Fruit fly (Drosophila melanogaster) whole organism, embryonic: Measurements from ENCODE around the gene CG42823.

Experiments
- Atf-2 ChIP-seq: fragments of 200-800 bp; sonication (Bioruptor generic); optimal IDR thresholded peaks from 2 replicates; lab custom pipeline; 2016; ENCODE audit warnings: missing biosample characterization, missing genetic modification characterization
- C15 ChIP-seq: fragments of 200-800 bp; sonication (Bioruptor generic); IDR thresholded peaks from 3 replicates; pipeline ENCODE4 v1.3.6; 2022; ENCODE audit warnings: missing biosample characterization, missing genetic modification characterization
- CG10147 ChIP-seq: fragments of 200-800 bp; sonication (Bioruptor generic); optimal IDR thresholded peaks from 2 replicates; lab custom pipeline; 2019; ENCODE audit warnings: missing biosample characterization, mild to moderate bottlenecking, missing genetic modification characterization, moderate library complexity
- CG11560 ChIP-seq: fragments of 200-800 bp; sonication (Bioruptor generic); IDR thresholded peaks from 3 replicates; pipeline ENCODE4 v1.3.6; 2022; ENCODE audit warnings: missing biosample characterization, missing genetic modification characterization
- CG12769 ChIP-seq: fragments of 200-800 bp; sonication (Bioruptor generic); optimal IDR thresholded peaks from 2 replicates; lab custom pipeline; 2019; ENCODE audit warnings: missing biosample characterization, mild to moderate bottlenecking, missing genetic modification characterization, moderate library complexity
- CG13296 ChIP-seq: fragments of 200-800 bp; sonication (Bioruptor generic); optimal IDR thresholded peaks from 3 replicates; lab custom pipeline; 2018; ENCODE audit warnings: missing biosample characterization, mild to moderate bottlenecking, missing genetic modification characterization
- CG1602 ChIP-seq: fragments of 200-800 bp; sonication (Bioruptor generic); optimal IDR thresholded peaks from 3 replicates; lab custom pipeline; 2016; ENCODE audit warnings: missing biosample characterization, missing genetic modification characterization
- CG17612 ChIP-seq: fragments of 200-800 bp; sonication (Bioruptor generic); IDR thresholded peaks from 2 replicates; pipeline ENCODE4 v1.3.6; 2022; ENCODE audit warnings: missing biosample characterization, missing genetic modification characterization
- CG18599 ChIP-seq: fragments of 200-800 bp; sonication (Bioruptor generic); optimal IDR thresholded peaks from 3 replicates; lab custom pipeline; 2017; ENCODE audit warnings: missing biosample characterization, missing genetic modification characterization, mild to moderate bottlenecking, moderate library complexity, missing genetic modification reagents
- CG2712 ChIP-seq: fragments of 200-800 bp; optimal IDR thresholded peaks from 3 replicates; lab custom pipeline; 2019; ENCODE audit warnings: missing biosample characterization, mild to moderate bottlenecking, missing genetic modification characterization, moderate library complexity
- CG32772 ChIP-seq: fragments of 200-800 bp; sonication (Bioruptor generic); IDR thresholded peaks from 2 replicates; pipeline ENCODE4 v1.3.6; 2022; ENCODE audit warnings: missing biosample characterization, missing genetic modification characterization
- CG3726 ChIP-seq: fragments of 200-800 bp; sonication (Bioruptor generic); IDR thresholded peaks from 3 replicates; pipeline ENCODE4, ENCODE4 v1.3.6; 2022; ENCODE audit warnings: missing biosample characterization, missing genetic modification characterization
- CG3847 ChIP-seq: fragments of 200-800 bp; sonication (Bioruptor generic); IDR thresholded peaks from 2 replicates; pipeline ENCODE4 v1.3.6; 2022; ENCODE audit warnings: missing biosample characterization, missing genetic modification characterization
- CG3995 ChIP-seq: fragments of 200-800 bp; sonication (Bioruptor generic); optimal IDR thresholded peaks from 3 replicates; lab custom pipeline; 2016; ENCODE audit warnings: missing biosample characterization, missing genetic modification characterization
- CG4820 ChIP-seq: fragments of 200-800 bp; sonication (Bioruptor generic); optimal IDR thresholded peaks from 3 replicates; lab custom pipeline; 2016; ENCODE audit warnings: missing biosample characterization, missing genetic modification characterization
- CG7271 ChIP-seq: fragments of 200-800 bp; sonication (Bioruptor generic); optimal IDR thresholded peaks from 2 replicates; lab custom pipeline; 2018; ENCODE audit warnings: missing biosample characterization, mild to moderate bottlenecking, missing genetic modification characterization, moderate library complexity
- CG7839 ChIP-seq: fragments of 200-800 bp; sonication (Bioruptor generic); optimal IDR thresholded peaks from 3 replicates; lab custom pipeline; 2018; ENCODE audit warnings: missing biosample characterization, mild to moderate bottlenecking, missing genetic modification characterization, moderate library complexity
- CG9437 ChIP-seq: fragments of 200-800 bp; sonication (Bioruptor generic); optimal IDR thresholded peaks from 2 replicates; lab custom pipeline; 2018; ENCODE audit warnings: missing biosample characterization, mild to moderate bottlenecking, missing genetic modification characterization
- CoRest ChIP-seq: fragments of 200-800 bp; sonication (Bioruptor generic); optimal IDR thresholded peaks from 3 replicates; lab custom pipeline; 2018; ENCODE audit warnings: missing biosample characterization, mild to moderate bottlenecking, missing genetic modification characterization, moderate library complexity
- Dek ChIP-seq: fragments of 200-800 bp; sonication (Bioruptor generic); optimal IDR thresholded peaks from 3 replicates; lab custom pipeline; 2019; ENCODE audit warnings: missing biosample characterization, mild to moderate bottlenecking, missing genetic modification characterization, moderate library complexity
- Doc2 ChIP-seq: fragments of 200-800 bp; sonication (Bioruptor generic); IDR thresholded peaks from 2 replicates; pipeline ENCODE4 v1.3.6; 2022; ENCODE audit warnings: missing biosample characterization, missing genetic modification characterization
- Gug ChIP-seq: fragments of 200-800 bp; sonication (Bioruptor generic); IDR thresholded peaks from 4 replicates; pipeline ENCODE4 v1.3.6; 2022; ENCODE audit warnings: missing biosample characterization, missing genetic modification characterization
- Hsf ChIP-seq: fragments of 200-800 bp; sonication (Bioruptor generic); optimal IDR thresholded peaks from 3 replicates; lab custom pipeline; 2016; ENCODE audit warnings: missing biosample characterization, missing genetic modification characterization
- Lpt ChIP-seq: fragments of >200 bp; optimal IDR thresholded peaks from 2 replicates; lab custom pipeline; 2018; ENCODE audit warnings: missing biosample characterization, missing genetic modification characterization
- Myb ChIP-seq: fragments of 200-800 bp; sonication (Bioruptor generic); optimal IDR thresholded peaks from 2 replicates; lab custom pipeline; 2016; ENCODE audit warnings: missing biosample characterization, missing genetic modification characterization
- NfI ChIP-seq: fragments of 200-800 bp; sonication (Bioruptor generic); optimal IDR thresholded peaks from 3 replicates; lab custom pipeline; 2018; ENCODE audit warnings: missing biosample characterization, mild to moderate bottlenecking, missing genetic modification characterization, moderate library complexity
- Sox100B ChIP-seq: fragments of 200-800 bp; sonication (Bioruptor generic); optimal IDR thresholded peaks from 3 replicates; lab custom pipeline; 2018; ENCODE audit warnings: missing biosample characterization, mild to moderate bottlenecking, missing genetic modification characterization
- Stat92E ChIP-seq, 3 experiments: fragments of >200 bp in 2 of 3; fragments of 200-800 bp in 1 of 3; sonication (Bioruptor generic) in 1 of 3; optimal IDR thresholded peaks; 2 replicates each; lab custom pipeline; 2017 to 2019; ENCODE audit warnings: missing biosample characterization in 3 of 3, missing genetic modification characterization in 3 of 3, mild to moderate bottlenecking in 1 of 3, moderate library complexity in 1 of 3
- caup ChIP-seq: fragments of 200-800 bp; sonication (Bioruptor generic); optimal IDR thresholded peaks from 3 replicates; lab custom pipeline; 2017; ENCODE audit warnings: missing biosample characterization, mild to moderate bottlenecking, missing genetic modification characterization, moderate library complexity; ENCODE audit not compliant: severe bottlenecking
- crp ChIP-seq, 2 experiments: fragments of 200-800 bp; sonication (Bioruptor generic); optimal IDR thresholded peaks; 2 replicates in 1 of 2; 3 replicates in 1 of 2; lab custom pipeline; 2017; ENCODE audit warnings: missing biosample characterization in 2 of 2, missing genetic modification characterization in 2 of 2, mild to moderate bottlenecking in 1 of 2, moderate library complexity in 1 of 2
- en ChIP-seq: fragments of 200-800 bp; sonication (Bioruptor generic); optimal IDR thresholded peaks from 2 replicates; lab custom pipeline; 2016; ENCODE audit warnings: missing biosample characterization, missing genetic modification characterization
- exex ChIP-seq: fragments of 200-800 bp; sonication (Bioruptor generic); optimal IDR thresholded peaks from 4 replicates; lab custom pipeline; 2018; ENCODE audit warnings: missing biosample characterization, mild to moderate bottlenecking, missing genetic modification characterization, moderate library complexity
- fd64A ChIP-seq: fragments of 200-800 bp; sonication (Bioruptor generic); optimal IDR thresholded peaks from 3 replicates; lab custom pipeline; 2018; ENCODE audit warnings: missing biosample characterization, mild to moderate bottlenecking, missing genetic modification characterization
- gce ChIP-seq: fragments of 200-800 bp; sonication (Bioruptor generic); IDR thresholded peaks from 3 replicates; pipeline ENCODE4 v1.3.6; 2022; ENCODE audit warnings: missing biosample characterization, missing genetic modification characterization
- gcm2 ChIP-seq: fragments of 200-800 bp; sonication (Bioruptor generic); optimal IDR thresholded peaks from 2 replicates; lab custom pipeline; 2016; ENCODE audit warnings: missing biosample characterization, missing genetic modification characterization
- gfzf ChIP-seq: fragments of 200-800 bp; sonication (Bioruptor generic); optimal IDR thresholded peaks from 2 replicates; lab custom pipeline; 2016; ENCODE audit warnings: missing biosample characterization, mild to moderate bottlenecking, missing genetic modification characterization, moderate library complexity
- gro ChIP-seq: fragments of 200-800 bp; sonication (Bioruptor generic); optimal IDR thresholded peaks from 2 replicates; lab custom pipeline; 2016; ENCODE audit warnings: missing biosample characterization, missing genetic modification characterization
- h ChIP-seq: fragments of >200 bp; optimal IDR thresholded peaks from 2 replicates; lab custom pipeline; 2017
- ham ChIP-seq: fragments of 200-800 bp; sonication (Bioruptor generic); IDR thresholded peaks from 2 replicates; pipeline ENCODE4 v1.3.6; 2022; ENCODE audit warnings: missing biosample characterization, missing genetic modification characterization
- hbn ChIP-seq: fragments of 200-800 bp; sonication (Bioruptor generic); IDR thresholded peaks from 2 replicates; pipeline ENCODE4 v1.3.6; 2022; ENCODE audit warnings: missing biosample characterization, missing genetic modification characterization; ENCODE audit not compliant: partially characterized antibody
- mam ChIP-seq: fragments of 200-800 bp; sonication (Bioruptor generic); optimal IDR thresholded peaks from 3 replicates; lab custom pipeline; 2016; ENCODE audit warnings: missing biosample characterization, missing genetic modification characterization
- mirr ChIP-seq: fragments of 200-800 bp; sonication (Bioruptor generic); optimal IDR thresholded peaks from 3 replicates; lab custom pipeline; 2018; ENCODE audit warnings: missing biosample characterization, mild to moderate bottlenecking, missing genetic modification characterization
- pho ChIP-seq: fragments of 200-800 bp; sonication (Bioruptor generic); optimal IDR thresholded peaks from 2 replicates; lab custom pipeline; 2016; ENCODE audit warnings: missing biosample characterization, missing genetic modification characterization
- rib ChIP-seq: fragments of 200-800 bp; sonication (Bioruptor generic); IDR thresholded peaks from 2 replicates; pipeline ENCODE4 v1.3.6; 2022; ENCODE audit warnings: missing biosample characterization, missing genetic modification characterization
- sd ChIP-seq: fragments of 200-800 bp; sonication (Bioruptor generic); optimal IDR thresholded peaks from 3 replicates; lab custom pipeline; 2018; ENCODE audit warnings: missing biosample characterization, mild to moderate bottlenecking, missing genetic modification characterization, moderate library complexity
- sens ChIP-seq: fragments of 200-800 bp; sonication (Bioruptor generic); peaks from one replicate; lab custom pipeline; 2016; ENCODE audit warnings: missing biosample characterization, missing genetic modification characterization
- sim ChIP-seq: fragments of 200-800 bp; sonication (Bioruptor generic); IDR thresholded peaks from 2 replicates; pipeline ENCODE4 v1.3.6; 2022; ENCODE audit warnings: missing biosample characterization, missing genetic modification characterization
- sob ChIP-seq: fragments of 200-800 bp; sonication (Bioruptor generic); IDR thresholded peaks from 2 replicates; pipeline ENCODE4 v1.3.6; 2022; ENCODE audit warnings: missing biosample characterization, missing genetic modification characterization
- sqz ChIP-seq: fragments of 200-800 bp; sonication (Bioruptor generic); optimal IDR thresholded peaks from 3 replicates; lab custom pipeline; 2018; ENCODE audit warnings: missing biosample characterization, mild to moderate bottlenecking, missing genetic modification characterization
- ttk ChIP-seq: fragments of 200-800 bp; sonication (Bioruptor generic); IDR thresholded peaks from 2 replicates; pipeline ENCODE4 v2.1.2; 2022; ENCODE audit warnings: missing biosample characterization, missing genetic modification characterization
- zen2 ChIP-seq: fragments of 200-800 bp; sonication (Bioruptor generic); IDR thresholded peaks from 3 replicates; pipeline ENCODE4 v1.3.6; 2022; ENCODE audit warnings: missing biosample characterization, missing genetic modification characterization; ENCODE audit not compliant: partially characterized antibody

The CG42823 gene

DNA sequence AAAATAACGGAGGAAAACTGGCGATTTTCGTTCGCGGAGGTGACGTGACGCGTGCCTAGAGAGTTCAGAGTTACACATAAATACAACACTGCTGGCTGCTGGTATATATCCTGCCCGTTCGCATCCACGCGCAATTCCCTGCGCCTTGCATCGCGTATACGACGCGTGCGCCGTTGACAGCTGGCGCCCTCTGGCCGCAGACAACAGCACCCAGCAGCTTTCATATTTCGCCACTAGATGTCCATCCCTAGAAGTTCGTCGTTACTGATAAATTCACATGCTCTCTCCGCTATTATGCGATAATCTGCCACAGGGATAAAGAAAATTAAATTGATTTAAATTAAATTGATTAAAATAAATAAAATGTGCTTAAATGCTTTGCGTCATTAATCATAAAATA, 2.5 kb downstream of the CG42823 start, which contains the start of gene Sur-8 (continued):
- TF ChIP-seq CG13296 (GFP tag; lab: Kevin White, UChicago), result no peak
- 0 out of 3 replicates have a peak, but pooled peaks have one; percentile 33 for TF ChIP-seq zen2 (GFP tag; lab: Robert Waterston, UW)
- peak; percentile 52 for TF ChIP-seq fd64A
- TF ChIP-seq sim (GFP tag; lab: Robert Waterston, UW), result 0 out of 2 replicates have a peak, but pooled peaks have one; percentile 31
- TF ChIP-seq CG18599 (GFP tag; lab: Kevin White, UChicago), result peak; percentile 47
- TF ChIP-seq gcm2 (GFP tag; lab: Kevin White, UChicago), result no peak
- TF ChIP-seq Dek, result peak; percentile 34
- TF ChIP-seq exex (tag; lab: Kevin White, UChicago), result no peak
- no peak for TF ChIP-seq CG10147 (GFP tag; lab: Kevin White, UChicago)
- peak; percentile 64 for TF ChIP-seq ttk
- TF ChIP-seq Stat92E (GFP tag; optimal IDR thresholded peaks at IDR 0.05; lab: Kevin White, UChicago), result no peak
- peak; percentile 67 for TF ChIP-seq mirr (GFP tag; lab: Kevin White, UChicago)
- TF ChIP-seq gce, result 0 out of 3 replicates have a peak, but pooled peaks have one; percentile 15
- TF ChIP-seq CG12769 (tag; lab: Kevin White, UChicago), result peak; percentile 64
- no peak for TF ChIP-seq gfzf
- TF ChIP-seq CG17612 (GFP tag; lab: Robert Waterston, UW), result peak; percentile 32; the same call in 1 of the 2 replicates
- no peak for TF ChIP-seq Sox100B (GFP tag; lab: Kevin White, UChicago)
- TF ChIP-seq CG4820, result peak; percentile 52
- TF ChIP-seq CG7271 (tag; lab: Kevin White, UChicago), result no peak
- peak; percentile 62; the same call in 2 of the 4 replicates for TF ChIP-seq Gug (GFP tag; lab: Robert Waterston, UW)
- peak; percentile 1 for TF ChIP-seq pho (GFP tag; lab: Kevin White, UChicago)
- TF ChIP-seq Doc2 (GFP tag; lab: Robert Waterston, UW), result no peak
- peak; percentile 48 for TF ChIP-seq CoRest (tag; lab: Kevin White, UChicago)
- TF ChIP-seq en (GFP tag; lab: Kevin White, UChicago), result peak; percentile 33
- TF ChIP-seq CG3847, result peak; percentile 61
- TF ChIP-seq Atf-2 (GFP tag; lab: Kevin White, UChicago), result peak; percentile 65
- no peak for TF ChIP-seq CG2712
- peak; percentile 91 for TF ChIP-seq sens (GFP tag; lab: Kevin White, UChicago)
- TF ChIP-seq Hsf (GFP tag; lab: Kevin White, UChicago), result peak; percentile 77
- TF ChIP-seq Myb (GFP tag; lab: Kevin White, UChicago), result peak; percentile 60
- no peak for TF ChIP-seq gro (GFP tag; lab: Kevin White, UChicago)
- TF ChIP-seq sd (tag; lab: Kevin White, UChicago), result no peak
- TF ChIP-seq Lpt (GFP tag; lab: Kevin White, UChicago), result no peak
- TF ChIP-seq caup (GFP tag; lab: Kevin White, UChicago), result peak; percentile 77
- no peak for TF ChIP-seq CG9437 (GFP tag; lab: Kevin White, UChicago)
- TF ChIP-seq sob (GFP tag; lab: Robert Waterston, UW), result peak; percentile 67
- TF ChIP-seq ham, result no peak; the same call in 1 of the 2 replicates
- peak; percentile 69 for TF ChIP-seq mam (GFP tag; lab: Kevin White, UChicago)
- TF ChIP-seq CG3726, result peak; percentile 56; the same call in 2 of the 3 replicates
- TF ChIP-seq CG7839 (tag; lab: Kevin White, UChicago), result peak; percentile 69
- TF ChIP-seq CG3995 (GFP tag; lab: Kevin White, UChicago), result peak; percentile 35
- peak; percentile 57 for TF ChIP-seq CG1602 (GFP tag; lab: Kevin White, UChicago)
- TF ChIP-seq h (lab: Kevin White, UChicago), result no peak
- no peak for TF ChIP-seq crp (GFP tag; optimal IDR thresholded peaks at IDR 0.05; lab: Kevin White, UChicago)
- no peak for TF ChIP-seq C15 (GFP tag; lab: Robert Waterston, UW)
- TF ChIP-seq sqz, result no peak
- TF ChIP-seq CG32772, result peak; percentile 29; the same call in 1 of the 2 replicates
- peak; percentile 40; the same call in 1 of the 2 replicates for TF ChIP-seq rib (GFP tag; lab: Robert Waterston, UW)
- no peak for TF ChIP-seq hbn (GFP tag; lab: Robert Waterston, UW)
- TF ChIP-seq NfI, result peak; percentile 67
- TF ChIP-seq CG11560 (tag; lab: Robert Waterston, UW), result 0 out of 3 replicates have a peak, but pooled peaks have one; percentile 39
